Fruit fly (Drosophila melanogaster): Measurements from ENCODE around the gene Trmt112.

Gene Trmt112

DNA sequence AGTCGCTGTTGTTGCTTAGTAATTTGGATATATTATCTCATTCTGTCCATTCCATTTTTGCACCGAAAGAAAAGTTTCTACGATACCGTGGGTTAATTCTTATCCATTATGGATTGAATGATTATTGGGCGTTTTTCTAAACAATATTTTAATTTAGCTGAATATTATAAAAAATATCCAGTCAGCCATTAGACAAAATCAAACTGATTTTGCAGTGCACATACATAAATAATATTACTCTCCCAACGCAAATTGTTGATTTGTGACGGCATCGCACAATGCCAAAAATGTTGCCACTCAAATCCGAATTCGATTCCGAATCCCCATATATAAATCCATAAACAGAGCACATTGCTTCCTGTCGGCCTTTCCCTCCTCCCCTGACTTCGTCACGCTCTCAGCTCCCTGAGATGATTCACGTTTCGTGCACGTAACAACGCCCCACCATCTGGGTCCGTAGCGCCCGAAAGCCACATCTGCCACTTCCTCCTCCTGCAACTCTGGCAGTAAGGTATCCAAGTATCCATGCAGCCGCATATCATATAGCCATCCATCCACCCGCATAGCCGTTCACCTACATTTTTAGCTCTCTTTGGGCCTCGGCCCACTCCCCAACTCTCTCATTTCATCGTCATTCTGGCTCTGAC is 39.6 kb downstream of the Trmt112 start (continued):
- TF ChIP-seq Dll (GFP tag; IDR thresholded peaks at IDR 0.05; ENCODE audit: partially characterized antibody): no peak
- TF ChIP-seq CG8388 (GFP tag; optimal IDR thresholded peaks at IDR 0.05): peak; percentile 7
- no peak for TF ChIP-seq CG10959 (GFP tag; IDR thresholded peaks at IDR 0.05)
- TF ChIP-seq Gug (GFP tag; IDR thresholded peaks at IDR 0.05): peak; percentile 68; the same call in 2 of the 4 replicates
- no peak for TF ChIP-seq Kr (GFP tag; optimal IDR thresholded peaks at IDR 0.05)
- peak; percentile 53; the same call in 1 of the 3 replicates for TF ChIP-seq B-H1 (GFP tag; IDR thresholded peaks at IDR 0.05)
- peak; percentile 45 for TF ChIP-seq Hmx (GFP tag; optimal IDR thresholded peaks at IDR 0.05)
- TF ChIP-seq HLH3B (GFP tag; IDR thresholded peaks at IDR 0.05): peak; percentile 53; the same call in 1 of the 2 replicates
- peak; percentile 78 for TF ChIP-seq CG11247 (GFP tag; IDR thresholded peaks at IDR 0.05)
- TF ChIP-seq gcm2 (GFP tag; optimal IDR thresholded peaks at IDR 0.05): no peak
- TF ChIP-seq Bdp1 (GFP tag; optimal IDR thresholded peaks at IDR 0.05): peak; percentile 30
- no peak for TF ChIP-seq sima (GFP tag; optimal IDR thresholded peaks at IDR 0.05)
- TF ChIP-seq br (optimal IDR thresholded peaks at IDR 0.05): no peak
- TF ChIP-seq nerfin-1 (tag; optimal IDR thresholded peaks at IDR 0.05): no peak
- TF ChIP-seq CG7271 (tag; optimal IDR thresholded peaks at IDR 0.05): no peak
- no peak for TF ChIP-seq hth (optimal IDR thresholded peaks at IDR 0.05)
- no peak for TF ChIP-seq Mes4 (GFP tag; optimal IDR thresholded peaks at IDR 0.05)
- TF ChIP-seq sc (optimal IDR thresholded peaks at IDR 0.05): no peak
- TF ChIP-seq sc (GFP tag; optimal IDR thresholded peaks at IDR 0.05): no peak
- no peak for TF ChIP-seq nau (GFP tag; optimal IDR thresholded peaks at IDR 0.05)
- peak; percentile 80 for TF ChIP-seq CG11456 (GFP tag; IDR thresholded peaks at IDR 0.05)
- TF ChIP-seq CG10366 (GFP tag; IDR thresholded peaks at IDR 0.05): peak; percentile 66
- TF ChIP-seq tio (GFP tag; optimal IDR thresholded peaks at IDR 0.05): peak; percentile 62
- peak; percentile 61 for TF ChIP-seq CG9817 (tag; optimal IDR thresholded peaks at IDR 0.05)
- TF ChIP-seq CG10147 (GFP tag; optimal IDR thresholded peaks at IDR 0.05): peak; percentile 58
- 0 out of 2 replicates have a peak, but pooled peaks have one; percentile 11 for TF ChIP-seq ro (GFP tag; IDR thresholded peaks at IDR 0.05)
- peak; percentile 93 for TF ChIP-seq CG32532 (GFP tag; IDR thresholded peaks at IDR 0.05)
- peak; percentile 22; the same call in 1 of the 2 replicates for TF ChIP-seq CG32767 (GFP tag; IDR thresholded peaks at IDR 0.05)
- peak; percentile 16 for TF ChIP-seq Jarid2 (GFP tag; optimal IDR thresholded peaks at IDR 0.05)
- TF ChIP-seq Dref (GFP tag; IDR thresholded peaks at IDR 0.05): no peak
- no peak for TF ChIP-seq Sin3A (optimal IDR thresholded peaks at IDR 0.05)
- peak; percentile 85; the same call in 1 of the 2 replicates for TF ChIP-seq rib (GFP tag; IDR thresholded peaks at IDR 0.05)
- TF ChIP-seq Mad (GFP tag; optimal IDR thresholded peaks at IDR 0.05): peak; percentile 48
- TF ChIP-seq Tbp (GFP tag; optimal IDR thresholded peaks at IDR 0.05): no peak
- TF ChIP-seq CG13296 (GFP tag; optimal IDR thresholded peaks at IDR 0.05): peak; percentile 30
- peak; percentile 34 for TF ChIP-seq Deaf1 (tag; optimal IDR thresholded peaks at IDR 0.05)
- TF ChIP-seq CG16815 (GFP tag; optimal IDR thresholded peaks at IDR 0.05): peak; percentile 31
- no peak for TF ChIP-seq CG14710 (tag; optimal IDR thresholded peaks at IDR 0.05)
- TF ChIP-seq CG14965 (GFP tag; optimal IDR thresholded peaks at IDR 0.05; ENCODE audit: borderline replicate concordance): no peak
- no peak for TF ChIP-seq h (optimal IDR thresholded peaks at IDR 0.05)
- peak; percentile 5 for TF ChIP-seq CG18764 (GFP tag; optimal IDR thresholded peaks at IDR 0.05)
- TF ChIP-seq stc (GFP tag; IDR thresholded peaks at IDR 0.05): peak; percentile 70
- TF ChIP-seq Abd-B (GFP tag; optimal IDR thresholded peaks at IDR 0.05): peak; percentile 1
- TF ChIP-seq cad (GFP tag; optimal IDR thresholded peaks at IDR 0.05): no peak
- peak; percentile 79 for TF ChIP-seq fd3F (GFP tag; optimal IDR thresholded peaks at IDR 0.05)
- TF ChIP-seq CG1024 (GFP tag; IDR thresholded peaks at IDR 0.05): peak; percentile 32; the same call in 1 of the 2 replicates
- TF ChIP-seq CG6254 (GFP tag; optimal IDR thresholded peaks at IDR 0.05): no peak
- TF ChIP-seq CG3847 (GFP tag; IDR thresholded peaks at IDR 0.05): peak; percentile 85
- TF ChIP-seq tna (GFP tag; IDR thresholded peaks at IDR 0.05; ENCODE audit: partially characterized antibody): no peak
- no peak for TF ChIP-seq CG3407 (GFP tag; optimal IDR thresholded peaks at IDR 0.05)
- TF ChIP-seq CG8359 (GFP tag; optimal IDR thresholded peaks at IDR 0.05; ENCODE audit: borderline replicate concordance): no peak
- no peak for TF ChIP-seq TFAM (GFP tag; optimal IDR thresholded peaks at IDR 0.05)
